Fruit fly (Drosophila melanogaster): ENCODE results near the gene ppk.

ppk gene

DNA sequence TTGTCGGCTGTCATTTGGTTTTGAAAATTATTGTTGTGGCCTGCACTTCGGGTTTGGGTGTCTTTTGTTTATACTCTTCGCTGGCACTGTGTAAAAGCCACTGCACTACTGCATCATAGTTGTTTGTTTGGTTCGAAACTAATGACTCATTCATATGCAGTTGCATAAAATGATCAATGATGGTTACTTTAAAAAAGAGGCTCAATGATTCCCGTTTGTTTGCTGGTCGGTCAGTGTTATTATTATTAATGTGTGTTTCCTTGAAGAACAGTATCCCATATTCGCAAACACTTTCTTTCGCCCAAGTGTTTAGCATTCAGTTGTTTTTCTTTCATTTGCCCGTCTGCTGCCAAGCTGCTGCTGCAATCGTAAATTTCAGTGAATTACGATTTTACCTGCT is 7.5 kb upstream of the ppk start (continued):
- TF ChIP-seq CG11762 (GFP tag; optimal IDR thresholded peaks at IDR 0.05; ENCODE audit: insufficient read depth) (no peak), Eip93F (GFP tag; optimal IDR thresholded peaks at IDR 0.05) (no peak), CG10669 (GFP tag; optimal IDR thresholded peaks at IDR 0.05) (no peak), net (GFP tag; optimal IDR thresholded peaks at IDR 0.05) (no peak), Ets21C (GFP tag; optimal IDR thresholded peaks at IDR 0.05) (no peak), ss (GFP tag; optimal IDR thresholded peaks at IDR 0.05) (no peak), Sox14 (GFP tag; optimal IDR thresholded peaks at IDR 0.05) (no peak), acj6 (GFP tag; optimal IDR thresholded peaks at IDR 0.05) (no peak), fkh (GFP tag; optimal IDR thresholded peaks at IDR 0.05) (no peak), CG7368 (GFP tag; optimal IDR thresholded peaks at IDR 0.05) (no peak), Lpt (GFP tag; optimal IDR thresholded peaks at IDR 0.05) (no peak), OdsH (GFP tag; optimal IDR thresholded peaks at IDR 0.05) (peak; percentile 5), CG34406 (GFP tag; optimal IDR thresholded peaks at IDR 0.05) (no peak), pdm3 (GFP tag; optimal IDR thresholded peaks at IDR 0.05) (peak; percentile 31), CG16779 (tag; optimal IDR thresholded peaks at IDR 0.05) (no peak), CG10631 (GFP tag; optimal IDR thresholded peaks at IDR 0.05) (no peak), Eip78C (GFP tag) (peak; percentile 64), spab (GFP tag; optimal IDR thresholded peaks at IDR 0.05) (no peak)

DNA sequence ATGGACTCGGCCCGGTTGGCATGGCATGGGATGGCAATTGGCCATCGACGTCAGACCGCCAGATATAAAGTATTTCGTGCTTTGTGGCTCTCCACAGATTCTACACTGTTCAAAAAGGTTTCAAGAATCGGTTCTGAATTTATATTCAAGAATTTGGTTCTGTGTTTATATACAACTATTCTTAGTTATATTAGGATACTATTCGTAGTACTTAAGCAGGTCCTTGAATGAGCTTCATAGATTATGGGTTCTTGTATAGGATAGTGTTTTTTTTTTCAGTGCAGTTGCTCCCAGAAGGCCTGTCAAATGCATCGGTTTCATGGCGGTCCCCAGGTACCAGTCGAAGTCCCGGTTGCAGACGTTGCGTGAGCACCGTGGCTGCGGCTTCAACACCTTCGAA is 5.5 kb upstream of the ppk start:
- TF ChIP-seq CG7368 (GFP tag; optimal IDR thresholded peaks at IDR 0.05) (peak; percentile 85), Met (GFP tag; optimal IDR thresholded peaks at IDR 0.05) (peak; percentile 96), net (GFP tag; optimal IDR thresholded peaks at IDR 0.05) (peak; percentile 90), vri (GFP tag; optimal IDR thresholded peaks at IDR 0.05) (peak; percentile 94), CG32006 (GFP tag; optimal IDR thresholded peaks at IDR 0.05) (peak; percentile 81), acj6 (GFP tag; optimal IDR thresholded peaks at IDR 0.05) (peak; percentile 93), CG3919 (GFP tag; optimal IDR thresholded peaks at IDR 0.05) (peak; percentile 95), Sox102F (GFP tag; optimal IDR thresholded peaks at IDR 0.05) (peak; percentile 88), CG3032 (tag; optimal IDR thresholded peaks at IDR 0.05) (peak; percentile 91), CG1621 (tag; optimal IDR thresholded peaks at IDR 0.05) (peak; percentile 89), topi (GFP tag; optimal IDR thresholded peaks at IDR 0.05) (peak; percentile 95), lz (GFP tag; optimal IDR thresholded peaks at IDR 0.05) (peak; percentile 94), CG6792 (GFP tag; optimal IDR thresholded peaks at IDR 0.05) (peak; percentile 94), dsx (GFP tag; optimal IDR thresholded peaks at IDR 0.05; ENCODE audit: poor library complexity, severe bottlenecking) (peak; percentile 72), ss (GFP tag; optimal IDR thresholded peaks at IDR 0.05) (peak; percentile 86 to 94), fkh (GFP tag; optimal IDR thresholded peaks at IDR 0.05) (no peak), Lpt (GFP tag; optimal IDR thresholded peaks at IDR 0.05) (peak; percentile 73), CG8119 (GFP tag; IDR thresholded peaks at IDR 0.05) (peak; percentile 84), CG6808 (GFP tag; optimal IDR thresholded peaks at IDR 0.05) (peak; percentile 93), esn (GFP tag; optimal IDR thresholded peaks at IDR 0.05) (peak; percentile 97), Sox15 (GFP tag; optimal IDR thresholded peaks at IDR 0.05) (peak; percentile 82), OdsH (GFP tag; optimal IDR thresholded peaks at IDR 0.05) (peak; percentile 92), CG8632 (GFP tag; optimal IDR thresholded peaks at IDR 0.05) (peak; percentile 87), CG4318 (GFP tag; optimal IDR thresholded peaks at IDR 0.05) (peak; percentile 70), Eip93F (GFP tag; optimal IDR thresholded peaks at IDR 0.05) (peak; percentile 94), Hr39 (GFP tag; optimal IDR thresholded peaks at IDR 0.05) (peak; percentile 94), Hr38 (GFP tag; optimal IDR thresholded peaks at IDR 0.05) (no peak), Eip75B (GFP tag; optimal IDR thresholded peaks at IDR 0.05) (peak; percentile 96), fd85E (GFP tag; optimal IDR thresholded peaks at IDR 0.05) (peak; percentile 67), CG6276 (GFP tag; optimal IDR thresholded peaks at IDR 0.05) (peak; percentile 77), salr (GFP tag; optimal IDR thresholded peaks at IDR 0.05) (peak; percentile 78 to 89), Eip78C (GFP tag) (peak; percentile 98), CG6854 (GFP tag; optimal IDR thresholded peaks at IDR 0.05) (peak; percentile 92), svp (GFP tag) (peak; percentile 95), Ets21C (GFP tag; optimal IDR thresholded peaks at IDR 0.05) (peak; percentile 90), fd59A (GFP tag; optimal IDR thresholded peaks at IDR 0.05) (peak; percentile 96), CG34406 (GFP tag; optimal IDR thresholded peaks at IDR 0.05) (peak; percentile 91), cyc (GFP tag; optimal IDR thresholded peaks at IDR 0.05) (peak; percentile 95), CG11762 (GFP tag; optimal IDR thresholded peaks at IDR 0.05; ENCODE audit: insufficient read depth) (peak; percentile 91), CG10669 (GFP tag; optimal IDR thresholded peaks at IDR 0.05) (peak; percentile 90), CG9139 (GFP tag; optimal IDR thresholded peaks at IDR 0.05) (peak; percentile 85), Ets96B (tag; optimal IDR thresholded peaks at IDR 0.05) (peak; percentile 77), Smox (GFP tag; optimal IDR thresholded peaks at IDR 0.05) (peak; percentile 94), pdm3 (GFP tag; optimal IDR thresholded peaks at IDR 0.05) (peak; percentile 92)
